Fruit fly (Drosophila melanogaster) whole organism, embryonic: ENCODE measurements around the gene ss.
A peak's percentile ranks its signal among the peaks of the same experiment; 100 is the strongest.

Source experiments
- B-H2 ChIP-seq: fragments of 200-800 bp; sonication (Bioruptor generic); optimal IDR thresholded peaks from 2 replicates; lab custom pipeline; 2018; ENCODE audit warnings: missing biosample characterization, mild to moderate bottlenecking, missing genetic modification characterization
- CG16813 ChIP-seq: fragments of 200-800 bp; sonication (Bioruptor generic); IDR thresholded peaks from 3 replicates; pipeline ENCODE4 v1.3.6; 2022; ENCODE audit warnings: missing biosample characterization, missing genetic modification characterization; ENCODE audit not compliant: partially characterized antibody
- CG16815 ChIP-seq: fragments of 200-800 bp; sonication (Bioruptor generic); optimal IDR thresholded peaks from 3 replicates; lab custom pipeline; 2017; ENCODE audit warnings: missing biosample characterization, mild to moderate bottlenecking, missing genetic modification characterization
- CG17361 ChIP-seq: fragments of 200-800 bp; sonication (Bioruptor generic); IDR thresholded peaks from 3 replicates; pipeline ENCODE4 v1.3.6; 2022; ENCODE audit warnings: missing biosample characterization, missing genetic modification characterization
- CG17612 ChIP-seq: fragments of 200-800 bp; sonication (Bioruptor generic); IDR thresholded peaks from 2 replicates; pipeline ENCODE4 v1.3.6; 2022; ENCODE audit warnings: missing biosample characterization, missing genetic modification characterization
- CG3065 ChIP-seq: fragments of 200-800 bp; sonication (Bioruptor generic); optimal IDR thresholded peaks from 2 replicates; lab custom pipeline; 2016; ENCODE audit warnings: missing biosample characterization, missing genetic modification characterization
- CG31365 ChIP-seq: fragments of 200-800 bp; sonication (Bioruptor generic); optimal IDR thresholded peaks from 2 replicates; lab custom pipeline; 2018; ENCODE audit warnings: missing biosample characterization, mild to moderate bottlenecking, missing genetic modification characterization
- CG32767 ChIP-seq: fragments of 200-800 bp; sonication (Bioruptor generic); IDR thresholded peaks from 2 replicates; pipeline ENCODE4 v1.3.6; 2022; ENCODE audit warnings: missing biosample characterization, missing genetic modification characterization
- CG3838 ChIP-seq: fragments of 200-800 bp; sonication (Bioruptor generic); optimal IDR thresholded peaks from 3 replicates; lab custom pipeline; 2016; ENCODE audit warnings: missing biosample characterization, missing genetic modification characterization
- CG4820 ChIP-seq: fragments of 200-800 bp; sonication (Bioruptor generic); optimal IDR thresholded peaks from 3 replicates; lab custom pipeline; 2016; ENCODE audit warnings: missing biosample characterization, missing genetic modification characterization
- CG5245 ChIP-seq: fragments of 200-800 bp; sonication (Bioruptor generic); optimal IDR thresholded peaks from 3 replicates; lab custom pipeline; 2016; ENCODE audit warnings: missing biosample characterization, missing genetic modification characterization
- CG7987 ChIP-seq: fragments of 200-800 bp; sonication (Bioruptor generic); optimal IDR thresholded peaks from 2 replicates; lab custom pipeline; 2018; ENCODE audit warnings: missing biosample characterization, mild to moderate bottlenecking, missing genetic modification characterization, moderate library complexity
- CG9437 ChIP-seq: fragments of 200-800 bp; sonication (Bioruptor generic); optimal IDR thresholded peaks from 2 replicates; lab custom pipeline; 2018; ENCODE audit warnings: missing biosample characterization, mild to moderate bottlenecking, missing genetic modification characterization
- CG9727 ChIP-seq: fragments of 200-800 bp; sonication (Bioruptor generic); optimal IDR thresholded peaks from 3 replicates; lab custom pipeline; 2017; ENCODE audit warnings: missing biosample characterization, mild to moderate bottlenecking, missing genetic modification characterization
- D19A ChIP-seq: fragments of 200-800 bp; optimal IDR thresholded peaks from 3 replicates; lab custom pipeline; 2019; ENCODE audit warnings: missing biosample characterization, mild to moderate bottlenecking, missing genetic modification characterization, moderate library complexity
- Dip2 ChIP-seq: fragments of 200-800 bp; sonication (Bioruptor generic); IDR thresholded peaks from 2 replicates; pipeline ENCODE4 v1.3.6; 2022; ENCODE audit warnings: missing biosample characterization, missing genetic modification characterization
- E2f1 ChIP-seq: fragments of 200-800 bp; sonication (Bioruptor generic); IDR thresholded peaks from 2 replicates; pipeline ENCODE4 v1.3.6; 2022; ENCODE audit warnings: missing biosample characterization, missing genetic modification characterization
- Eip74EF ChIP-seq, 2 experiments: fragments of 200-800 bp in 1 of 2; fragments of >200 bp in 1 of 2; sonication (Bioruptor generic) in 1 of 2; optimal IDR thresholded peaks; 2 replicates each; lab custom pipeline; 2017 to 2019; ENCODE audit warnings: missing biosample characterization in 2 of 2, missing genetic modification characterization in 2 of 2, mild to moderate bottlenecking in 1 of 2, moderate library complexity in 1 of 2
- Hr78 ChIP-seq, 2 experiments: fragments of 200-800 bp in 1 of 2; fragments of >200 bp in 1 of 2; sonication (Bioruptor generic) in 1 of 2; optimal IDR thresholded peaks; 2 replicates each; lab custom pipeline; 2017 to 2019; ENCODE audit warnings: missing biosample characterization in 2 of 2, missing genetic modification characterization in 2 of 2, mild to moderate bottlenecking in 1 of 2, moderate library complexity in 1 of 2
- Mes4 ChIP-seq: fragments of 200-800 bp; sonication (Bioruptor generic); optimal IDR thresholded peaks from 2 replicates; lab custom pipeline; 2016; ENCODE audit warnings: missing biosample characterization, missing genetic modification characterization
- Nf-YC ChIP-seq: fragments of 200-800 bp; optimal IDR thresholded peaks from 3 replicates; lab custom pipeline; 2019; ENCODE audit warnings: missing biosample characterization, mild to moderate bottlenecking, missing genetic modification characterization, moderate library complexity
- Oli ChIP-seq: fragments of 200-800 bp; sonication (Bioruptor generic); optimal IDR thresholded peaks from 2 replicates; lab custom pipeline; 2018; ENCODE audit warnings: missing biosample characterization, mild to moderate bottlenecking, missing genetic modification characterization, moderate library complexity
- Ptx1 ChIP-seq: fragments of 200-800 bp; sonication (Bioruptor generic); IDR thresholded peaks from 2 replicates; pipeline ENCODE4 v1.3.6; 2022; ENCODE audit warnings: missing biosample characterization, missing genetic modification characterization
- Rfx ChIP-seq: fragments of 200-800 bp; sonication (Bioruptor generic); IDR thresholded peaks from 2 replicates; pipeline ENCODE4 v1.3.6; 2022; ENCODE audit warnings: missing biosample characterization, missing genetic modification characterization
- Sry-δ ChIP-seq: fragments of 200-800 bp; sonication (Bioruptor generic); optimal IDR thresholded peaks from 2 replicates; lab custom pipeline; 2016; ENCODE audit warnings: missing biosample characterization, missing genetic modification characterization
- Vsx1 ChIP-seq: fragments of 200-800 bp; sonication (Bioruptor generic); optimal IDR thresholded peaks from 2 replicates; lab custom pipeline; 2017; ENCODE audit warnings: missing biosample characterization, mild to moderate bottlenecking, missing genetic modification characterization, missing genetic modification reagents
- Xrp1 ChIP-seq: fragments of 200-800 bp; sonication (Bioruptor generic); IDR thresholded peaks from 2 replicates; pipeline ENCODE4 v1.3.6; 2022; ENCODE audit warnings: missing biosample characterization, missing genetic modification characterization
- aop ChIP-seq: fragments of 200-800 bp; sonication (Bioruptor generic); IDR thresholded peaks from 2 replicates; pipeline ENCODE4 v1.3.6; 2022; ENCODE audit warnings: missing biosample characterization, missing genetic modification characterization
- ase ChIP-seq: fragments of 200-800 bp; sonication (Bioruptor generic); IDR thresholded peaks from 3 replicates; pipeline ENCODE4 v1.3.6; 2022; ENCODE audit warnings: missing biosample characterization, missing genetic modification characterization
- ash1 ChIP-seq: fragments of 200-800 bp; sonication (Bioruptor generic); optimal IDR thresholded peaks from 2 replicates; lab custom pipeline; 2018; ENCODE audit warnings: missing biosample characterization, mild to moderate bottlenecking, missing genetic modification characterization
- croc ChIP-seq: fragments of 200-800 bp; sonication (Bioruptor generic); conservative IDR thresholded peaks from 3 replicates; pipeline ENCODE4 v1.3.6; 2022; ENCODE audit warnings: missing biosample characterization, missing genetic modification characterization
- cwo ChIP-seq: fragments of 200-800 bp; sonication (Bioruptor generic); optimal IDR thresholded peaks from 3 replicates; lab custom pipeline; 2017; ENCODE audit warnings: missing biosample characterization, missing genetic modification characterization, mild to moderate bottlenecking, moderate library complexity, missing genetic modification reagents
- da ChIP-seq: fragments of 200-800 bp; sonication (Bioruptor generic); optimal IDR thresholded peaks from 2 replicates; lab custom pipeline; 2016; ENCODE audit warnings: missing biosample characterization, missing genetic modification characterization
- emc ChIP-seq: fragments of 200-800 bp; sonication (Bioruptor generic); optimal IDR thresholded peaks from 2 replicates; lab custom pipeline; 2016; ENCODE audit warnings: missing biosample characterization, missing genetic modification characterization
- esg ChIP-seq: fragments of 200-800 bp; sonication (Bioruptor generic); conservative IDR thresholded peaks from 2 replicates; pipeline ENCODE4 v1.3.6; 2022; ENCODE audit warnings: missing biosample characterization, missing genetic modification characterization
- eve ChIP-seq, 2 experiments: fragments of >200 bp; optimal IDR thresholded peaks; 2 replicates each; lab custom pipeline; 2017; ENCODE audit warnings: missing biosample characterization in 2 of 2, missing genetic modification characterization in 2 of 2
- ewg ChIP-seq: fragments of 200-800 bp; sonication (Bioruptor generic); optimal IDR thresholded peaks from 3 replicates; lab custom pipeline; 2017; ENCODE audit warnings: mild to moderate bottlenecking, missing biosample characterization, missing genetic modification reagents, missing genetic modification characterization
- fd3F ChIP-seq: fragments of 200-800 bp; sonication (Bioruptor generic); optimal IDR thresholded peaks from 2 replicates; lab custom pipeline; 2018; ENCODE audit warnings: missing biosample characterization, mild to moderate bottlenecking, missing genetic modification characterization, moderate library complexity
- gsb-n ChIP-seq: fragments of 200-800 bp; sonication (Bioruptor generic); optimal IDR thresholded peaks from 3 replicates; lab custom pipeline; 2018; ENCODE audit warnings: missing biosample characterization, mild to moderate bottlenecking, missing genetic modification characterization
- hkb ChIP-seq, 2 experiments: fragments of 200-800 bp in 1 of 2; fragments of >200 bp in 1 of 2; sonication (Bioruptor generic) in 1 of 2; IDR thresholded peaks in 1 of 2; optimal IDR thresholded peaks in 1 of 2; 2 replicates each; pipeline versions ENCODE4 v1.3.6 to Lab custom; 2017 to 2022; ENCODE audit warnings: missing biosample characterization in 1 of 2, missing genetic modification characterization in 1 of 2
- ind ChIP-seq: fragments of 200-800 bp; sonication (Bioruptor generic); optimal IDR thresholded peaks from 3 replicates; lab custom pipeline; 2016; ENCODE audit warnings: missing biosample characterization, missing genetic modification characterization
- kay ChIP-seq: fragments of 200-800 bp; sonication (Bioruptor generic); optimal IDR thresholded peaks from 2 replicates; lab custom pipeline; 2016; ENCODE audit warnings: missing biosample characterization, missing genetic modification characterization
- mam ChIP-seq: fragments of 200-800 bp; sonication (Bioruptor generic); optimal IDR thresholded peaks from 3 replicates; lab custom pipeline; 2016; ENCODE audit warnings: missing biosample characterization, missing genetic modification characterization
- nerfin-1 ChIP-seq: fragments of 200-800 bp; sonication (Bioruptor generic); optimal IDR thresholded peaks from 3 replicates; lab custom pipeline; 2019; ENCODE audit warnings: missing biosample characterization, mild to moderate bottlenecking, missing genetic modification characterization, moderate library complexity
- nom ChIP-seq: fragments of 200-800 bp; sonication (Bioruptor generic); optimal IDR thresholded peaks from 2 replicates; lab custom pipeline; 2017; ENCODE audit warnings: missing biosample characterization, missing genetic modification characterization, mild to moderate bottlenecking, moderate library complexity, missing genetic modification reagents
- org-1 ChIP-seq: fragments of 200-800 bp; sonication (Bioruptor generic); optimal IDR thresholded peaks from 2 replicates; lab custom pipeline; 2017; ENCODE audit warnings: missing biosample characterization, missing genetic modification characterization
- pb ChIP-seq: fragments of 200-800 bp; sonication (Bioruptor generic); optimal IDR thresholded peaks from 3 replicates; lab custom pipeline; 2016; ENCODE audit warnings: missing biosample characterization, missing genetic modification characterization
- sr ChIP-seq: fragments of 200-800 bp; sonication (Bioruptor generic); IDR thresholded peaks from 3 replicates; pipeline ENCODE4 v1.3.6; 2022; ENCODE audit warnings: missing biosample characterization, missing genetic modification characterization
- unpg ChIP-seq: fragments of 200-800 bp; sonication (Bioruptor generic); optimal IDR thresholded peaks from 3 replicates; lab custom pipeline; 2018; ENCODE audit warnings: missing biosample characterization, mild to moderate bottlenecking, missing genetic modification characterization, moderate library complexity

The ss gene

DNA sequence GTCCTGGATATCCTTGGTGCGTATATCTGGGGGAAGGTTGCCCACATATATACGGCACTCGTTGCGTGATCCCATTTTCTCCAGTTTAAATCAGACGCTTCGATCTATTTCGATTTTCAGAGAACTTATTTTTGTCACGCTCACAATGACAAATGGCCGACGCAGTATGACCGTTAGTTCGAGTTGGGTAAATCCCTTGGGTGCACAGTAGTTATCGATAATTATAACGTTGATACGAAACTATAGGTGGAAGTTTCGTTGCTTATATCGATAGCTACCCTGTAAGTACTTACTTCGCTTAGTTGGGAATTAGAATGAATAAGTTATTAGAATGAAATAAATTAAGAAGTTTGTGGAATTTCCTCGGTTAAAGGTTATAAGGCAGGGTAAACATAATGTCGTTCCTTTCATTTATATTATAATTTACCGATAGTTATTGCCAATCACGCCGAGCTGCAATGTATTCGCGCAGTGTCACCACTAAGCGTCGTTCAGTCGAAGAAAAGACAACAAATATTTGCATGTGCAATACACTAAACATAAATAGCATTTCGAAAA is 61.6 kb downstream of the ss start, which contains the start of the genes SF2 and pad (continued):
- peak; percentile 61 for TF ChIP-seq CG16815
- peak; percentile 52 for TF ChIP-seq unpg
- TF ChIP-seq mam (GFP tag; lab: Kevin White, UChicago) = peak; percentile 84
- peak; percentile 87 for TF ChIP-seq ewg (GFP tag; lab: Kevin White, UChicago)
- TF ChIP-seq CG9437 = peak; percentile 67
- peak; percentile 60 for TF ChIP-seq CG3838 (GFP tag; lab: Kevin White, UChicago)
- peak; percentile 65 for TF ChIP-seq kay (GFP tag; lab: Kevin White, UChicago)
- peak; percentile 98 for TF ChIP-seq CG16813 (GFP tag; lab: Robert Waterston, UW)
- TF ChIP-seq org-1 (GFP tag; lab: Kevin White, UChicago) = no peak
- TF ChIP-seq CG17361 (GFP tag; lab: Robert Waterston, UW) = peak; percentile 89
- peak; percentile 47 for TF ChIP-seq CG3065 (GFP tag; lab: Kevin White, UChicago)
- peak; percentile 65 for TF ChIP-seq Oli (tag; lab: Kevin White, UChicago)
- peak; percentile 64 for TF ChIP-seq da
- TF ChIP-seq Eip74EF (GFP tag; optimal IDR thresholded peaks at IDR 0.05; lab: Kevin White, UChicago) = peak in 1 of 2 experiments; percentile 18
- TF ChIP-seq fd3F = peak; percentile 65
- TF ChIP-seq Mes4 (GFP tag; lab: Kevin White, UChicago) = peak; percentile 57
- no peak for TF ChIP-seq Dip2 (GFP tag; lab: Robert Waterston, UW)
- TF ChIP-seq CG31365 (tag; lab: Kevin White, UChicago) = no peak
- peak; percentile 34 for TF ChIP-seq cwo (GFP tag; lab: Kevin White, UChicago)
- peak; percentile 16 for TF ChIP-seq CG32767 (GFP tag; lab: Robert Waterston, UW)
- TF ChIP-seq sr (GFP tag; lab: Robert Waterston, UW) = no peak
- no peak for TF ChIP-seq ash1 (GFP tag; lab: Kevin White, UChicago)
- no peak for TF ChIP-seq eve (GFP tag; optimal IDR thresholded peaks at IDR 0.05; lab: Kevin White, UChicago)
- peak; percentile 98 for TF ChIP-seq Sry-δ
- TF ChIP-seq emc (GFP tag; lab: Kevin White, UChicago) = peak; percentile 49
- TF ChIP-seq CG4820 (GFP tag; lab: Kevin White, UChicago) = peak; percentile 72
- TF ChIP-seq CG7987 (GFP tag; lab: Kevin White, UChicago) = no peak
- no peak for TF ChIP-seq CG17612 (GFP tag; lab: Robert Waterston, UW)
- peak; percentile 80 for TF ChIP-seq Nf-YC
- peak; percentile 56; the same call in 1 of the 2 replicates for TF ChIP-seq Xrp1 (GFP tag; lab: Robert Waterston, UW)
- TF ChIP-seq Rfx (GFP tag; lab: Robert Waterston, UW) = peak; percentile 82
- no peak for TF ChIP-seq hkb (optimal IDR thresholded peaks at IDR 0.05; lab: Kevin White, UChicago)
- TF ChIP-seq hkb (GFP tag; IDR thresholded peaks at IDR 0.05; lab: Robert Waterston, UW) = peak; percentile 51
- peak; percentile 81 for TF ChIP-seq Ptx1 (GFP tag; lab: Robert Waterston, UW)
- TF ChIP-seq esg (GFP tag; lab: Robert Waterston, UW) = peak; percentile 47; the same call in 1 of the 2 replicates
- TF ChIP-seq D19A (tag; lab: Kevin White, UChicago) = peak; percentile 25
- TF ChIP-seq ase (GFP tag; lab: Robert Waterston, UW) = peak; percentile 59; the same call in 1 of the 3 replicates
- TF ChIP-seq ind (GFP tag; lab: Kevin White, UChicago) = peak; percentile 81
- TF ChIP-seq aop (GFP tag; lab: Robert Waterston, UW) = no peak
- TF ChIP-seq gsb-n (tag; lab: Kevin White, UChicago) = peak; percentile 63
- peak; percentile 61 for TF ChIP-seq Vsx1 (GFP tag; lab: Kevin White, UChicago)
- TF ChIP-seq nerfin-1 (tag; lab: Kevin White, UChicago) = peak; percentile 72
- TF ChIP-seq Hr78 (GFP tag; optimal IDR thresholded peaks at IDR 0.05; lab: Kevin White, UChicago) = no peak
- TF ChIP-seq B-H2 (GFP tag; lab: Kevin White, UChicago) = peak; percentile 84
- TF ChIP-seq pb (GFP tag; lab: Kevin White, UChicago) = no peak
- TF ChIP-seq E2f1 (GFP tag; lab: Robert Waterston, UW) = peak; percentile 35
- TF ChIP-seq CG9727 (GFP tag; lab: Kevin White, UChicago) = peak; percentile 71
- peak; percentile 33 for TF ChIP-seq nom (GFP tag; lab: Kevin White, UChicago)
- peak; percentile 7 for TF ChIP-seq CG5245 (GFP tag; lab: Kevin White, UChicago)
- TF ChIP-seq croc (GFP tag; lab: Robert Waterston, UW) = peak; percentile 63
